Fruit fly (Drosophila melanogaster) whole organism, embryonic: ENCODE results near the gene Rbfox1.

ENCODE experiments used
- B-H1 ChIP-seq: fragments of 200-800 bp; sonication (Bioruptor generic); IDR thresholded peaks from 3 replicates; pipeline ENCODE4 v1.3.6; 2022; ENCODE audit warnings: missing biosample characterization, missing genetic modification characterization
- CG10147 ChIP-seq: fragments of 200-800 bp; sonication (Bioruptor generic); optimal IDR thresholded peaks from 2 replicates; lab custom pipeline; 2019; ENCODE audit warnings: missing biosample characterization, mild to moderate bottlenecking, missing genetic modification characterization, moderate library complexity
- CG11504 ChIP-seq: fragments of 200-800 bp; sonication (Bioruptor generic); optimal IDR thresholded peaks from 3 replicates; lab custom pipeline; 2019; ENCODE audit warnings: missing biosample characterization, mild to moderate bottlenecking, missing genetic modification characterization, moderate library complexity
- CG12744 ChIP-seq: fragments of 200-800 bp; sonication (Bioruptor generic); optimal IDR thresholded peaks from 2 replicates; lab custom pipeline; 2016; ENCODE audit warnings: missing biosample characterization, missing genetic modification characterization
- CG12942 ChIP-seq: fragments of 200-800 bp; sonication (Bioruptor generic); optimal IDR thresholded peaks from 3 replicates; lab custom pipeline; 2016; ENCODE audit warnings: missing biosample characterization, missing genetic modification characterization
- CG13296 ChIP-seq: fragments of 200-800 bp; sonication (Bioruptor generic); optimal IDR thresholded peaks from 3 replicates; lab custom pipeline; 2018; ENCODE audit warnings: missing biosample characterization, mild to moderate bottlenecking, missing genetic modification characterization
- CG13624 ChIP-seq: fragments of 200-800 bp; sonication (Bioruptor generic); optimal IDR thresholded peaks from 2 replicates; lab custom pipeline; 2016; ENCODE audit warnings: missing biosample characterization, missing genetic modification characterization
- CG13894 ChIP-seq: fragments of 200-800 bp; sonication (Bioruptor generic); optimal IDR thresholded peaks from 3 replicates; lab custom pipeline; 2018; ENCODE audit warnings: missing biosample characterization, mild to moderate bottlenecking, missing genetic modification characterization, moderate library complexity
- CG1603 ChIP-seq: fragments of 200-800 bp; sonication (Bioruptor generic); optimal IDR thresholded peaks from 2 replicates; lab custom pipeline; 2019; ENCODE audit warnings: missing biosample characterization, mild to moderate bottlenecking, missing genetic modification characterization, moderate library complexity
- CG17385 ChIP-seq: fragments of 200-800 bp; sonication (Bioruptor generic); optimal IDR thresholded peaks from 3 replicates; lab custom pipeline; 2018; ENCODE audit warnings: missing biosample characterization, mild to moderate bottlenecking, missing genetic modification characterization
- CG18619 ChIP-seq: fragments of 200-800 bp; sonication (Bioruptor generic); optimal IDR thresholded peaks from 3 replicates; lab custom pipeline; 2017; ENCODE audit warnings: missing biosample characterization, mild to moderate bottlenecking, missing genetic modification characterization
- CG2116 ChIP-seq: fragments of 200-800 bp; sonication (Bioruptor generic); optimal IDR thresholded peaks from 3 replicates; lab custom pipeline; 2018; ENCODE audit warnings: missing biosample characterization, mild to moderate bottlenecking, missing genetic modification characterization
- CG2120 ChIP-seq: fragments of 200-800 bp; sonication (Bioruptor generic); optimal IDR thresholded peaks from 3 replicates; lab custom pipeline; 2016; ENCODE audit warnings: missing biosample characterization, missing genetic modification characterization
- CG31365 ChIP-seq: fragments of 200-800 bp; sonication (Bioruptor generic); optimal IDR thresholded peaks from 2 replicates; lab custom pipeline; 2018; ENCODE audit warnings: missing biosample characterization, mild to moderate bottlenecking, missing genetic modification characterization
- CG32532 ChIP-seq: fragments of 200-800 bp; sonication (Bioruptor generic); IDR thresholded peaks from 2 replicates; pipeline ENCODE4 v1.3.6; 2022; ENCODE audit warnings: missing biosample characterization, missing genetic modification characterization
- CG32772 ChIP-seq: fragments of 200-800 bp; sonication (Bioruptor generic); IDR thresholded peaks from 2 replicates; pipeline ENCODE4 v1.3.6; 2022; ENCODE audit warnings: missing biosample characterization, missing genetic modification characterization
- CG33557 ChIP-seq: fragments of 200-800 bp; sonication (Bioruptor generic); optimal IDR thresholded peaks from 2 replicates; lab custom pipeline; 2019; ENCODE audit warnings: missing biosample characterization, mild to moderate bottlenecking, missing genetic modification characterization, moderate library complexity
- CG3726 ChIP-seq: fragments of 200-800 bp; sonication (Bioruptor generic); IDR thresholded peaks from 3 replicates; pipeline ENCODE4, ENCODE4 v1.3.6; 2022; ENCODE audit warnings: missing biosample characterization, missing genetic modification characterization
- CG3838 ChIP-seq: fragments of 200-800 bp; sonication (Bioruptor generic); optimal IDR thresholded peaks from 3 replicates; lab custom pipeline; 2016; ENCODE audit warnings: missing biosample characterization, missing genetic modification characterization
- CG7786 ChIP-seq: fragments of 200-800 bp; sonication (Bioruptor generic); optimal IDR thresholded peaks from 2 replicates; lab custom pipeline; 2016; ENCODE audit warnings: missing biosample characterization, missing genetic modification characterization
- CG7963 ChIP-seq: fragments of 200-800 bp; sonication (Bioruptor generic); IDR thresholded peaks from 3 replicates; pipeline ENCODE4 v1.3.6; 2022; ENCODE audit warnings: missing biosample characterization, missing genetic modification characterization; ENCODE audit not compliant: partially characterized antibody
- CG9609 ChIP-seq: fragments of 200-800 bp; sonication (Bioruptor generic); optimal IDR thresholded peaks from 3 replicates; lab custom pipeline; 2016; ENCODE audit warnings: missing biosample characterization, missing genetic modification characterization
- Camta ChIP-seq: fragments of 200-800 bp; sonication (Bioruptor generic); optimal IDR thresholded peaks from 2 replicates; lab custom pipeline; 2016; ENCODE audit warnings: missing biosample characterization, missing genetic modification characterization
- Doc2 ChIP-seq: fragments of 200-800 bp; sonication (Bioruptor generic); IDR thresholded peaks from 2 replicates; pipeline ENCODE4 v1.3.6; 2022; ENCODE audit warnings: missing biosample characterization, missing genetic modification characterization
- Fer1 ChIP-seq: fragments of 200-800 bp; sonication (Bioruptor generic); optimal IDR thresholded peaks from 2 replicates; lab custom pipeline; 2017; ENCODE audit warnings: missing biosample characterization, mild to moderate bottlenecking, missing genetic modification characterization
- H2.0 ChIP-seq: fragments of 200-800 bp; sonication (Bioruptor generic); IDR thresholded peaks from 2 replicates; pipeline ENCODE4 v1.3.6; 2022; ENCODE audit warnings: missing biosample characterization, missing genetic modification characterization
- Hand ChIP-seq: fragments of 200-800 bp; sonication (Bioruptor generic); optimal IDR thresholded peaks from 2 replicates; lab custom pipeline; 2017; ENCODE audit warnings: mild to moderate bottlenecking, missing biosample characterization, missing genetic modification reagents, missing genetic modification characterization
- Myb ChIP-seq: fragments of 200-800 bp; sonication (Bioruptor generic); optimal IDR thresholded peaks from 2 replicates; lab custom pipeline; 2016; ENCODE audit warnings: missing biosample characterization, missing genetic modification characterization
- NC2α ChIP-seq: fragments of 200-800 bp; sonication (Bioruptor generic); optimal IDR thresholded peaks from 2 replicates; lab custom pipeline; 2016; ENCODE audit warnings: missing biosample characterization, missing genetic modification characterization
- NC2β ChIP-seq: fragments of 200-800 bp; sonication (Bioruptor generic); optimal IDR thresholded peaks from 2 replicates; lab custom pipeline; 2016; ENCODE audit warnings: missing biosample characterization, missing genetic modification characterization
- Six4 ChIP-seq: fragments of 200-800 bp; sonication (Bioruptor generic); optimal IDR thresholded peaks from 2 replicates; lab custom pipeline; 2016; ENCODE audit warnings: missing biosample characterization, missing genetic modification characterization
- Tbp ChIP-seq: fragments of >200 bp; optimal IDR thresholded peaks from 2 replicates; lab custom pipeline; 2018; ENCODE audit warnings: missing biosample characterization, missing genetic modification characterization
- Trl ChIP-seq, 3 experiments: fragments of >200 bp in 2 of 3; fragments of 200-800 bp in 1 of 3; sonication (Bioruptor generic) in 1 of 3; optimal IDR thresholded peaks; 2 replicates in 1 of 3; 3 replicates in 2 of 3; lab custom pipeline; 2016 to 2017; ENCODE audit warnings: missing biosample characterization in 1 of 3, missing genetic modification characterization in 1 of 3
- aop ChIP-seq: fragments of 200-800 bp; sonication (Bioruptor generic); IDR thresholded peaks from 2 replicates; pipeline ENCODE4 v1.3.6; 2022; ENCODE audit warnings: missing biosample characterization, missing genetic modification characterization
- btn ChIP-seq: fragments of 200-800 bp; sonication (Bioruptor generic); optimal IDR thresholded peaks from 2 replicates; lab custom pipeline; 2016; ENCODE audit warnings: missing biosample characterization, missing genetic modification characterization
- caup ChIP-seq: fragments of 200-800 bp; sonication (Bioruptor generic); optimal IDR thresholded peaks from 3 replicates; lab custom pipeline; 2017; ENCODE audit warnings: missing biosample characterization, mild to moderate bottlenecking, missing genetic modification characterization, moderate library complexity; ENCODE audit not compliant: severe bottlenecking
- dm ChIP-seq: fragments of 200-800 bp; sonication (Bioruptor generic); optimal IDR thresholded peaks from 3 replicates; lab custom pipeline; 2016; ENCODE audit warnings: missing biosample characterization, missing genetic modification characterization
- dmrt99B ChIP-seq: fragments of 200-800 bp; sonication (Bioruptor generic); optimal IDR thresholded peaks from 2 replicates; lab custom pipeline; 2018; ENCODE audit warnings: missing biosample characterization, mild to moderate bottlenecking, missing genetic modification characterization, moderate library complexity
- fd64A ChIP-seq: fragments of 200-800 bp; sonication (Bioruptor generic); optimal IDR thresholded peaks from 3 replicates; lab custom pipeline; 2018; ENCODE audit warnings: missing biosample characterization, mild to moderate bottlenecking, missing genetic modification characterization
- fu2 ChIP-seq: fragments of 200-800 bp; sonication (Bioruptor generic); optimal IDR thresholded peaks from 2 replicates; lab custom pipeline; 2016; ENCODE audit warnings: missing biosample characterization, missing genetic modification characterization
- gce ChIP-seq: fragments of 200-800 bp; sonication (Bioruptor generic); IDR thresholded peaks from 3 replicates; pipeline ENCODE4 v1.3.6; 2022; ENCODE audit warnings: missing biosample characterization, missing genetic modification characterization
- gem ChIP-seq: fragments of 200-800 bp; sonication (Bioruptor generic); optimal IDR thresholded peaks from 2 replicates; lab custom pipeline; 2019; ENCODE audit warnings: missing biosample characterization, mild to moderate bottlenecking, missing genetic modification characterization, moderate library complexity
- kay ChIP-seq: fragments of 200-800 bp; sonication (Bioruptor generic); optimal IDR thresholded peaks from 2 replicates; lab custom pipeline; 2016; ENCODE audit warnings: missing biosample characterization, missing genetic modification characterization
- luna ChIP-seq: fragments of 200-800 bp; sonication (Bioruptor generic); optimal IDR thresholded peaks from 2 replicates; lab custom pipeline; 2016; ENCODE audit warnings: missing biosample characterization, missing genetic modification characterization
- mld ChIP-seq: fragments of 200-800 bp; sonication (Bioruptor generic); IDR thresholded peaks from 3 replicates; pipeline ENCODE4 v1.3.6; 2022; ENCODE audit warnings: missing biosample characterization, missing genetic modification characterization; ENCODE audit not compliant: partially characterized antibody
- otp ChIP-seq: fragments of 200-800 bp; sonication (Bioruptor generic); IDR thresholded peaks from 3 replicates; pipeline ENCODE4, ENCODE4 v1.3.6; 2022; ENCODE audit warnings: missing biosample characterization, missing genetic modification characterization
- sna ChIP-seq: fragments of 200-800 bp; sonication (Bioruptor generic); IDR thresholded peaks from 2 replicates; pipeline ENCODE4 v1.3.6; 2022; ENCODE audit warnings: missing biosample characterization, missing genetic modification characterization; ENCODE audit not compliant: partially characterized antibody
- tll ChIP-seq, 2 experiments: fragments of 200-800 bp in 1 of 2; fragments of >200 bp in 1 of 2; sonication (Bioruptor generic) in 1 of 2; optimal IDR thresholded peaks; 2 replicates each; lab custom pipeline; 2017 to 2019; ENCODE audit warnings: missing biosample characterization in 2 of 2, missing genetic modification characterization in 2 of 2, mild to moderate bottlenecking in 1 of 2, moderate library complexity in 1 of 2
- tna ChIP-seq: fragments of 200-800 bp; sonication (Bioruptor generic); IDR thresholded peaks from 2 replicates; pipeline ENCODE4 v1.3.6; 2022; ENCODE audit warnings: missing biosample characterization, missing genetic modification characterization; ENCODE audit not compliant: partially characterized antibody
- ttk ChIP-seq: fragments of 200-800 bp; sonication (Bioruptor generic); IDR thresholded peaks from 2 replicates; pipeline ENCODE4 v2.1.2; 2022; ENCODE audit warnings: missing biosample characterization, missing genetic modification characterization
- wek ChIP-seq: fragments of 200-800 bp; sonication (Bioruptor generic); optimal IDR thresholded peaks from 3 replicates; lab custom pipeline; 2018; ENCODE audit warnings: missing biosample characterization, mild to moderate bottlenecking, missing genetic modification characterization, moderate library complexity

Rbfox1 gene

dm6 chr3L:10599512-10599911, 118.3 kb downstream of the Rbfox1 start (continued):
- TF ChIP-seq CG13624 (GFP tag; lab: Kevin White, UChicago) (no peak), dm (GFP tag; lab: Kevin White, UChicago) (no peak), CG2120 (GFP tag; lab: Kevin White, UChicago) (peak; percentile 8), CG2116 (GFP tag; lab: Kevin White, UChicago) (no peak), CG32772 (GFP tag; lab: Robert Waterston, UW) (no peak), dmrt99B (peak; percentile 15), NC2α (no peak), CG10147 (GFP tag; lab: Kevin White, UChicago) (peak; percentile 47), CG17385 (GFP tag; lab: Kevin White, UChicago) (no peak), fd64A (GFP tag; lab: Kevin White, UChicago) (no peak), H2.0 (GFP tag; lab: Robert Waterston, UW) (no peak), Six4 (no peak), CG32532 (GFP tag; lab: Robert Waterston, UW) (no peak), ttk (GFP tag; lab: Robert Waterston, UW) (no peak), CG3838 (GFP tag; lab: Kevin White, UChicago) (no peak), Tbp (GFP tag; lab: Kevin White, UChicago) (no peak), gce (GFP tag; lab: Robert Waterston, UW) (no peak), mld (no peak), CG12744 (GFP tag; lab: Kevin White, UChicago) (no peak), gem (tag; lab: Kevin White, UChicago) (peak; percentile 25), CG13296 (GFP tag; lab: Kevin White, UChicago) (peak; percentile 32), Hand (GFP tag; lab: Kevin White, UChicago) (peak; percentile 13), Trl (optimal IDR thresholded peaks at IDR 0.05; lab: Kevin White, UChicago) (no peak), Trl (GFP tag; optimal IDR thresholded peaks at IDR 0.05; lab: Kevin White, UChicago) (no peak), sna (GFP tag; lab: Robert Waterston, UW) (no peak), fu2 (GFP tag; lab: Kevin White, UChicago) (no peak), CG7786 (GFP tag; lab: Kevin White, UChicago) (no peak), CG3726 (GFP tag; lab: Robert Waterston, UW) (no peak), luna (GFP tag; lab: Kevin White, UChicago) (no peak), CG9609 (GFP tag; lab: Kevin White, UChicago) (no peak), CG33557 (GFP tag; lab: Kevin White, UChicago) (no peak), Camta (GFP tag; lab: Kevin White, UChicago) (no peak), wek (GFP tag; lab: Kevin White, UChicago) (no peak), btn (GFP tag; lab: Kevin White, UChicago) (no peak), B-H1 (GFP tag; lab: Robert Waterston, UW) (no peak), Fer1 (GFP tag; lab: Kevin White, UChicago) (peak; percentile 42), tll (GFP tag; optimal IDR thresholded peaks at IDR 0.05; lab: Kevin White, UChicago) (no peak), NC2β (GFP tag; lab: Kevin White, UChicago) (no peak), aop (GFP tag; lab: Robert Waterston, UW) (no peak), CG7963 (GFP tag; lab: Robert Waterston, UW) (no peak), CG11504 (tag; lab: Kevin White, UChicago) (peak; percentile 27), caup (GFP tag; lab: Kevin White, UChicago) (no peak), tna (GFP tag; lab: Robert Waterston, UW) (no peak), CG12942 (GFP tag; lab: Kevin White, UChicago) (no peak), CG31365 (tag; lab: Kevin White, UChicago) (no peak), CG1603 (tag; lab: Kevin White, UChicago) (no peak), kay (no peak), CG13894 (tag; lab: Kevin White, UChicago) (peak; percentile 14), CG18619 (GFP tag; lab: Kevin White, UChicago) (no peak), otp (GFP tag; lab: Robert Waterston, UW) (no peak), Doc2 (GFP tag; lab: Robert Waterston, UW) (no peak), Myb (GFP tag; lab: Kevin White, UChicago) (no peak)
